Worm (Caenorhabditis elegans) whole organism, L1 larva: Measurements from ENCODE around the gene ost-1.

Experiments used
- ces-1 ChIP-seq: fragments of 150-350 bp; optimal IDR thresholded peaks from 2 replicates; lab custom pipeline; 2014; ENCODE audit warnings: missing biosample characterization, missing genetic modification reagents, missing genetic modification characterization
- dpl-1 ChIP-seq, 3 experiments: fragments of 150-350 bp in 2 of 3; sonication (generic microtip) in 1 of 3; optimal IDR thresholded peaks; 2 replicates each; lab custom pipeline; 2014 to 2017; ENCODE audit warnings: missing biosample characterization in 3 of 3, missing genetic modification characterization in 3 of 3, missing genetic modification reagents in 3 of 3
- fkh-10 ChIP-seq: sonication (generic microtip); optimal IDR thresholded peaks from 2 replicates; lab custom pipeline; 2017; ENCODE audit warnings: missing biosample characterization, missing genetic modification reagents, missing genetic modification characterization
- hlh-17 ChIP-seq: fragments of 200-800 bp; sonication (Bioruptor generic); optimal IDR thresholded peaks from 2 replicates; lab custom pipeline; 2018; ENCODE audit warnings: missing genetic modification characterization, mild to moderate bottlenecking, missing compliant biosample characterization, moderate library complexity, borderline replicate concordance
- lin-35 ChIP-seq, 2 experiments: fragments of 150-350 bp; optimal IDR thresholded peaks; 2 replicates each; lab custom pipeline; 2014; ENCODE audit warnings: missing biosample characterization in 2 of 2, missing genetic modification characterization in 2 of 2, missing genetic modification reagents in 2 of 2
- nhr-11 ChIP-seq: fragments of 150-350 bp; optimal IDR thresholded peaks from 2 replicates; lab custom pipeline; 2014; ENCODE audit warnings: missing biosample characterization, missing genetic modification characterization
- nhr-71 ChIP-seq: sonication (generic microtip); optimal IDR thresholded peaks from 2 replicates; lab custom pipeline; 2016; ENCODE audit warnings: mild to moderate bottlenecking, missing genetic modification characterization, moderate library complexity, missing compliant biosample characterization
- nhr-90 ChIP-seq: sonication (generic microtip); optimal IDR thresholded peaks from 2 replicates; lab custom pipeline; 2016; ENCODE audit warnings: mild to moderate bottlenecking, missing genetic modification characterization, missing compliant biosample characterization; ENCODE audit not compliant: poor library complexity
- snpc-4 ChIP-seq: fragments of 150-350 bp; optimal IDR thresholded peaks from 2 replicates; lab custom pipeline; 2014; ENCODE audit warnings: missing biosample characterization, missing genetic modification characterization
- unc-130 ChIP-seq: fragments of 150-350 bp; optimal IDR thresholded peaks from 2 replicates; lab custom pipeline; 2017; ENCODE audit warnings: missing biosample characterization, missing genetic modification characterization, inconsistent platforms
- unc-62 ChIP-seq: fragments of 150-350 bp; optimal IDR thresholded peaks from 2 replicates; lab custom pipeline; 2014; ENCODE audit warnings: missing biosample characterization, missing genetic modification reagents, missing genetic modification characterization
- unc-86 ChIP-seq: sonication (generic microtip); optimal IDR thresholded peaks from 2 replicates; lab custom pipeline; 2016; ENCODE audit warnings: missing genetic modification characterization, missing compliant biosample characterization
- ztf-11 ChIP-seq, 2 experiments: sonication (generic microtip); optimal IDR thresholded peaks; 2 replicates each; lab custom pipeline; 2016 to 2017; ENCODE audit warnings: missing genetic modification characterization in 2 of 2, missing biosample characterization in 1 of 2, missing compliant biosample characterization in 1 of 2

DNA sequence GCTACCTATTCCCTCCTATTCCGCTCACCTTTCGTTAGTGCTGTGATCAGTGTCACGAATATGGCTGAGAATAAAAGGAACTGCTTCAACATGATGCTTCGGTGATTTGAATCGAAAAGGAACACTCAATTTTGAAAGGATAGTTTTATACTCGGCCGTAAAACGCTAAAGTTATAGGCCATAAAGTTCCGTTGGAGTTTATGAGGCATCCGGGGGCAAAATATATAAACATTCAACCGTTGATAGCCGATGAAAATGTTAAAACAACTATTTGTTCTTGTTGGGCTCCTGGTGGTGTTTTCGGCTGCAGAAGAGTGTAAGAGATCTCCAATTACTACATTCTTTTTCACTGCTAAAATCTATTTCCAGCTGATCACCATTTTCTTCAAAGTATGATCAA, 2.7 kb upstream of the ost-1 start, which contains the start of the genes C44B12.9 and C44B12.3:
- TF ChIP-seq nhr-71 (tag; lab: Kevin White, UChicago) (no peak), lin-35 (GFP tag; optimal IDR thresholded peaks at IDR 0.05; lab: Kevin White, UChicago) (no peak), nhr-11 (tag; lab: Kevin White, UChicago) (no peak), snpc-4 (tag; lab: Kevin White, UChicago) (no peak), ces-1 (no peak), unc-86 (tag; lab: Kevin White, UChicago) (no peak), ztf-11 (tag; optimal IDR thresholded peaks at IDR 0.05; lab: Kevin White, UChicago) (no peak), unc-130 (tag; lab: Kevin White, UChicago) (no peak), fkh-10 (GFP tag; lab: Kevin White, UChicago) (no peak), hlh-17 (GFP tag; lab: Kevin White, UChicago) (no peak), unc-62 (GFP tag; lab: Kevin White, UChicago) (no peak), dpl-1 (GFP tag; optimal IDR thresholded peaks at IDR 0.05; lab: Kevin White, UChicago) (no peak), nhr-90 (tag; lab: Kevin White, UChicago) (no peak)
